Worm (Caenorhabditis elegans) whole organism, L3 larva: ENCODE data around the gene C29F9.9.

Source experiments
- ceh-9 ChIP-seq: sonication (generic microtip); optimal IDR thresholded peaks from 2 replicates; lab custom pipeline; 2018; ENCODE audit warnings: missing biosample characterization, missing genetic modification characterization
- egl-27 ChIP-seq: sonication (generic microtip); optimal IDR thresholded peaks from 4 replicates; lab custom pipeline; 2017; ENCODE audit warnings: missing biosample characterization, missing genetic modification reagents, missing genetic modification characterization
- egl-5 ChIP-seq: fragments of 150-350 bp; optimal IDR thresholded peaks from 2 replicates; lab custom pipeline; 2017; ENCODE audit warnings: missing biosample characterization, missing genetic modification reagents, missing genetic modification characterization, inconsistent platforms
- elt-2 ChIP-seq: sonication (generic microtip); optimal IDR thresholded peaks from 2 replicates; lab custom pipeline; 2016; ENCODE audit warnings: missing genetic modification reagents, mild to moderate bottlenecking, missing genetic modification characterization, missing compliant biosample characterization
- lin-15B ChIP-seq: fragments of 150-350 bp; optimal IDR thresholded peaks from 2 replicates; lab custom pipeline; 2014; ENCODE audit warnings: missing biosample characterization, missing genetic modification characterization
- nhr-12 ChIP-seq: fragments of 150-350 bp; optimal IDR thresholded peaks from 2 replicates; lab custom pipeline; 2014; ENCODE audit warnings: missing biosample characterization, missing genetic modification characterization
- pha-4 ChIP-seq: fragments of 150-350 bp; optimal IDR thresholded peaks from 2 replicates; lab custom pipeline; 2014; ENCODE audit warnings: missing biosample characterization, missing genetic modification reagents, missing genetic modification characterization
- snpc-4 ChIP-seq: fragments of 150-350 bp; optimal IDR thresholded peaks from 2 replicates; lab custom pipeline; 2014; ENCODE audit warnings: missing biosample characterization, missing genetic modification characterization
- unc-62 ChIP-seq: fragments of 150-350 bp; sonication (generic microtip); optimal IDR thresholded peaks from 4 replicates; lab custom pipeline; 2014; ENCODE audit warnings: missing biosample characterization, missing genetic modification reagents, missing genetic modification characterization
- ztf-4 ChIP-seq: fragments of 150-350 bp; optimal IDR thresholded peaks from 2 replicates; lab custom pipeline; 2014; ENCODE audit warnings: missing biosample characterization, missing genetic modification characterization

- no peak for TF ChIP-seq egl-5
- no peak for TF ChIP-seq egl-27
- TF ChIP-seq snpc-4: no peak
- no peak for TF ChIP-seq nhr-12 (tag; lab: Kevin White, UChicago)
- TF ChIP-seq lin-15B: peak; percentile 11
- peak; percentile 48 for TF ChIP-seq elt-2 (tag; lab: Kevin White, UChicago)
- peak; percentile 54 for TF ChIP-seq pha-4
- peak; percentile 28 for TF ChIP-seq ztf-4
- TF ChIP-seq ceh-9 (tag; lab: Kevin White, UChicago): no peak
- no peak for TF ChIP-seq unc-62 (GFP tag; lab: Kevin White, UChicago)
Measured at ce11 chrIII:89155-89554, 9.6 kb downstream of the C29F9.9 start.
